Fruit fly (Drosophila melanogaster): ENCODE results near the gene CG9541.

DNA sequence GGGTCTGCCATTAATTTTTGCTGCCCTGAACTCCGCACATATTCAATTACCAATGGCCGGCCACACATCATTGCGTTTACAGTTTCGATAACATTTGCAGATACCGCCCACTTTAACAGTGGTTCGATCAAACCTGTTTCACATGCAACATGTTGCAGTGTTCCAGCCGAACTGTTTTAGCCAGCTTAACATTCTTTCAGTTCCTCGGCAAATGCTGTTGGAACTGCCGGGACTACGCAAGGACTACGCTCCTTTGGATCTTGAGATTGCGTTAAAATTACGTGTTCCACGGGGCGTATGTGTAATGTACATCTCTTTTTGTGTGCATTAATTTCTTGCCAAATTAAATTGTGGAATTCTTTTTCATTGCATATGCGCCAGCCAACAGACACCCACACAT is 44.2 kb upstream of the CG9541 start:
- TF ChIP-seq psq (optimal IDR thresholded peaks at IDR 0.05) = no peak
- no peak for TF ChIP-seq h (optimal IDR thresholded peaks at IDR 0.05)
- no peak for TF ChIP-seq Sin3A (optimal IDR thresholded peaks at IDR 0.05)
- TF ChIP-seq insv (optimal IDR thresholded peaks at IDR 0.05) = no peak
